Worm (Caenorhabditis elegans): ENCODE measurements around the gene EEED8.13.

Gene EEED8.13

ce11 chrII:5384282-5384681 lies 28.1 kb downstream of the EEED8.13 start:
- no peak for TF ChIP-seq ref-2 (tag; optimal IDR thresholded peaks at IDR 0.05)

ce11 chrII:5379614-5380077 lies 32.7 kb downstream of the EEED8.13 start, which contains the start of gene pkc-3:
Gene pkc-3, plus strand, starts transcription at chrII:5380027.
- TF ChIP-seq ceh-30 (tag; optimal IDR thresholded peaks at IDR 0.05), result no peak
- no peak for TF ChIP-seq eyg-1 (tag; optimal IDR thresholded peaks at IDR 0.05)
- no peak for TF ChIP-seq fkh-6 (tag; optimal IDR thresholded peaks at IDR 0.05)
- no peak for TF ChIP-seq unc-42 (tag; optimal IDR thresholded peaks at IDR 0.05)
- TF ChIP-seq ceh-22 (tag; optimal IDR thresholded peaks at IDR 0.05), result no peak
- no peak for TF ChIP-seq ceh-9 (tag; optimal IDR thresholded peaks at IDR 0.05)
- TF ChIP-seq C38D4.7 (GFP tag; optimal IDR thresholded peaks at IDR 0.05), result no peak
- TF ChIP-seq fkh-10 (GFP tag; optimal IDR thresholded peaks at IDR 0.05), result no peak
- TF ChIP-seq K02D7.2 (tag; optimal IDR thresholded peaks at IDR 0.05), result no peak
- TF ChIP-seq pag-3 (tag; optimal IDR thresholded peaks at IDR 0.05; ENCODE audit: borderline replicate concordance), result no peak
- no peak for TF ChIP-seq ceh-48 (tag; optimal IDR thresholded peaks at IDR 0.05)
- no peak for TF ChIP-seq unc-55 (GFP tag; optimal IDR thresholded peaks at IDR 0.05)
- TF ChIP-seq pat-9 (tag; optimal IDR thresholded peaks at IDR 0.05), result no peak
- TF ChIP-seq ref-2 (tag; optimal IDR thresholded peaks at IDR 0.05), result no peak
- TF ChIP-seq tbx-2 (tag; optimal IDR thresholded peaks at IDR 0.05), result peak; percentile 14
- TF ChIP-seq pqm-1 (tag; optimal IDR thresholded peaks at IDR 0.05), result no peak
- no peak for TF ChIP-seq lim-6 (tag; optimal IDR thresholded peaks at IDR 0.05)
- no peak for TF ChIP-seq ztf-16 (tag; optimal IDR thresholded peaks at IDR 0.05)
- TF ChIP-seq gmeb-2 (tag; optimal IDR thresholded peaks at IDR 0.05), result no peak
- peak; percentile 4 for TF ChIP-seq dve-1 (tag; optimal IDR thresholded peaks at IDR 0.05)
- peak; percentile 9 for TF ChIP-seq ceh-2 (tag; optimal IDR thresholded peaks at IDR 0.05)
- TF ChIP-seq tbx-7 (tag; optimal IDR thresholded peaks at IDR 0.05), result no peak
- no peak for TF ChIP-seq zip-5 (tag; optimal IDR thresholded peaks at IDR 0.05)
- TF ChIP-seq ceh-18 (tag; optimal IDR thresholded peaks at IDR 0.05), result no peak
- peak; percentile 26 for TF ChIP-seq T23F11.4 (GFP tag; optimal IDR thresholded peaks at IDR 0.05)
- no peak for TF ChIP-seq lin-11 (tag; optimal IDR thresholded peaks at IDR 0.05)
- TF ChIP-seq odd-2 (tag; optimal IDR thresholded peaks at IDR 0.05), result no peak
- TF ChIP-seq ceh-24 (tag; optimal IDR thresholded peaks at IDR 0.05), result no peak
- no peak for TF ChIP-seq pros-1 (tag; optimal IDR thresholded peaks at IDR 0.05)
- peak; percentile 26 for TF ChIP-seq pax-1 (tag; optimal IDR thresholded peaks at IDR 0.05)
- TF ChIP-seq hlh-6 (tag; optimal IDR thresholded peaks at IDR 0.05), result no peak
- peak; percentile 2 for TF ChIP-seq hlh-30 (tag; optimal IDR thresholded peaks at IDR 0.05; ENCODE audit: insufficient read depth)
- no peak for TF ChIP-seq fax-1 (tag; optimal IDR thresholded peaks at IDR 0.05)
- TF ChIP-seq sox-2 (GFP tag; IDR thresholded peaks at IDR 0.05), result no peak
- no peak for TF ChIP-seq ceh-14 (tag; optimal IDR thresholded peaks at IDR 0.05)
- TF ChIP-seq sdc-2 (tag; optimal IDR thresholded peaks at IDR 0.05), result no peak
- no peak for TF ChIP-seq F13H6.1 (tag; optimal IDR thresholded peaks at IDR 0.05)
- TF ChIP-seq nfya-1 (tag; optimal IDR thresholded peaks at IDR 0.05), result peak; percentile 34
- peak; percentile 74 for TF ChIP-seq elt-2 (tag; optimal IDR thresholded peaks at IDR 0.05)
- TF ChIP-seq npax-4 (tag; optimal IDR thresholded peaks at IDR 0.05), result no peak
- no peak for TF ChIP-seq hlh-15 (tag; optimal IDR thresholded peaks at IDR 0.05)
- TF ChIP-seq C08G9.2 (tag; optimal IDR thresholded peaks at IDR 0.05), result no peak
- no peak for TF ChIP-seq madf-2 (tag; optimal IDR thresholded peaks at IDR 0.05)
- TF ChIP-seq syd-9 (tag; optimal IDR thresholded peaks at IDR 0.05), result no peak
- no peak for TF ChIP-seq rnt-1 (tag; optimal IDR thresholded peaks at IDR 0.05)
- TF ChIP-seq Y22D7AL.16 (tag; optimal IDR thresholded peaks at IDR 0.05), result no peak
- no peak for TF ChIP-seq ceh-34 (tag; optimal IDR thresholded peaks at IDR 0.05)
- TF ChIP-seq ttx-3 (tag; optimal IDR thresholded peaks at IDR 0.05), result no peak
- no peak for TF ChIP-seq ceh-31 (tag; optimal IDR thresholded peaks at IDR 0.05)
- TF ChIP-seq nhr-232 (tag; optimal IDR thresholded peaks at IDR 0.05), result no peak
- peak; percentile 43 for TF ChIP-seq ama-1 (optimal IDR thresholded peaks at IDR 0.05)
- TF ChIP-seq elt-4 (tag; optimal IDR thresholded peaks at IDR 0.05), result no peak
- no peak for TF ChIP-seq unc-86 (tag; optimal IDR thresholded peaks at IDR 0.05)

Measured in whole organism, late embryonic.